Worm (Caenorhabditis elegans): ENCODE data around the gene F09F7.6.

The F09F7.6 gene

DNA sequence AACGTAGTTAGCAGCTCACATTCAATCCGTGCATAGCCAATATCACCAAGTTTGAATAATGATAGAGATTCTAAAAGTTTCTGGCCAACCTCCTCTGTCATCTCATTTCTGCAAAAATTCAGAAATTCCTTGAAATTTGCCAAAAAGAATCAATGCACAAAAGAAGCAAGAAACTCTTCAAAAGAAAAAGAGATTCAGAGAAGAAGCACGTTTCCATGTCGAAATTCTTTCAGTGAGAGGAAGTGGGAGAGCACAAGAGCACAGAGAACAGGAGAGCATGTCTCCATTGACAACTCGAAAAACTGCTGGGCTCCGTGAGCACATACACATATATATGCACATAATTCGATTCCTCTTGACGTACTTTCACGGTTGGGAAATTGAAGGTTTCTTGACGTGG, 34.5 kb downstream of the F09F7.6 start, which contains the start of gene nekl-4:
Gene nekl-4 (minus strand): TSS at position 101 of the 400 bp plus-strand sequence.
- no peak for TF ChIP-seq unc-62 (GFP tag; optimal IDR thresholded peaks at IDR 0.05)

DNA sequence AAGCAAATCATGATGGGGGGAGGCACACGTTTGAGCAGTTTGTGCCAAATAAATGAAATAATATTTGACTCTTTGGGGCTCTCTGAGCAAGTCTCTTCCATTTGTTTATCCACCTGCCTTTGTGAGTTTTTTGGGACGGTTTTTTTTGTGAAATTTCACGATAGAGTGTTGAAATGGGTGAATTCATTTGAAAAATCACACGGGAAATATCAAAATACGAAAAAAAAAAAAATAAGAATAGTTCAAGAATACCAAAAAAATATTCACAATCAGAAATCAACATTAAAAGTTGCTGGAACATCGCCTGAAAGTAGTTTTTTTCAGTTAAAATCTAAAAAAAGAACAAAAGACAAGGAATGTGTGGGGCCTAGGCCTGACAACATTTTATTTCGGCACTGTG, 39.4 kb downstream of the F09F7.6 start, which contains the start of gene pqn-25:
Gene pqn-25 (minus strand): TSS at position 101 of the 400 bp plus-strand sequence.
- TF ChIP-seq unc-62 (GFP tag; optimal IDR thresholded peaks at IDR 0.05), result no peak

DNA sequence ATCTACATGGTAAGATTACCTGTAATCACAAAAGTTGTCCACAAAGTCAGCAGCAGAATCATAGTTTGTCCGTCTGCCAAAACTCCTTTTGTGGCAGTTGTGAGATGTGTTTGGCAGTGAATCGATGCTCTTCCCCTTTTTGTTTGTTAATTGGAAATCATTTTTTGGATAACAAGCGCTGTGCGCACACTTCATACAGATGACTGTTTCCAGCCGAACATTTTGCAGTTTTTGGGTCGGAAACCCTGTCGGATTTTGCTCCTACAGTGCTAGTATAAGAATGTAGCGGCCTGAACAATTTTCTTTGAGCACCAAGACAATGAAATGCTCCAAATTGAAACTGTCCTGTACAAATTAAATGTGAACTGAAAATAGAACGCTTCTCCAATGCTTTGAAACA, 43.3 kb downstream of the F09F7.6 start, which contains the start of gene D1044.7:
Gene D1044.7 (minus strand): TSS at position 101 of the 400 bp plus-strand sequence.
- no peak for TF ChIP-seq unc-62 (GFP tag; optimal IDR thresholded peaks at IDR 0.05)

- TF ChIP-seq unc-62 (GFP tag; optimal IDR thresholded peaks at IDR 0.05), result no peak
Observed at ce11 chrIII:5506936-5507335, 45.0 kb downstream of the F09F7.6 start.

- TF ChIP-seq unc-62 (GFP tag; optimal IDR thresholded peaks at IDR 0.05), result no peak
Observed at ce11 chrIII:5506023-5506597, 45.8 kb downstream of the F09F7.6 start.

- no peak for TF ChIP-seq unc-62 (GFP tag; optimal IDR thresholded peaks at IDR 0.05)
Observed at ce11 chrIII:5505474-5506022, 46.4 kb downstream of the F09F7.6 start.

ce11 chrIII:5504725-5505473, 47.0 kb downstream of the F09F7.6 start:
- TF ChIP-seq unc-62 (GFP tag; optimal IDR thresholded peaks at IDR 0.05), result no peak

ce11 chrIII:5504164-5504563, 47.8 kb downstream of the F09F7.6 start:
- no peak for TF ChIP-seq unc-62 (GFP tag; optimal IDR thresholded peaks at IDR 0.05)

ce11 chrIII:5503669-5504068, 48.3 kb downstream of the F09F7.6 start:
- TF ChIP-seq unc-62 (GFP tag; optimal IDR thresholded peaks at IDR 0.05), result no peak

ce11 chrIII:5502915-5503575, 48.9 kb downstream of the F09F7.6 start:
- TF ChIP-seq unc-62 (GFP tag; optimal IDR thresholded peaks at IDR 0.05), result no peak

ce11 chrIII:5501358-5502287, 50.3 kb downstream of the F09F7.6 start, which contains the start of gene R02F2.1:
Gene R02F2.1 (plus strand): TSS chrIII:5501885.
- no peak for TF ChIP-seq unc-62 (GFP tag; optimal IDR thresholded peaks at IDR 0.05)

All from whole organism, dauer.